Fruit fly (Drosophila melanogaster) whole organism, prepupa: ENCODE measurements around the gene NimB1.

Experiments used
- CG3919 ChIP-seq: fragments of 200-800 bp; sonication (Bioruptor generic); optimal IDR thresholded peaks from 3 replicates; lab custom pipeline; 2016; ENCODE audit warnings: missing biosample characterization, missing genetic modification characterization
- CG9139 ChIP-seq: fragments of 200-800 bp; sonication (Bioruptor generic); optimal IDR thresholded peaks from 3 replicates; lab custom pipeline; 2017; ENCODE audit warnings: missing biosample characterization, mild to moderate bottlenecking, missing genetic modification characterization
- Eip75B ChIP-seq: fragments of 200-800 bp; sonication (Bioruptor generic); optimal IDR thresholded peaks from 3 replicates; lab custom pipeline; 2016; ENCODE audit warnings: missing biosample characterization, missing genetic modification characterization
- Sox102F ChIP-seq: fragments of 200-800 bp; sonication (Bioruptor generic); optimal IDR thresholded peaks from 2 replicates; lab custom pipeline; 2016; ENCODE audit warnings: missing biosample characterization, mild to moderate bottlenecking, missing genetic modification characterization
- Sox14 ChIP-seq: fragments of 200-800 bp; sonication (Bioruptor generic); optimal IDR thresholded peaks from 3 replicates; lab custom pipeline; 2016; ENCODE audit warnings: missing biosample characterization, missing genetic modification characterization
- achi ChIP-seq: fragments of 200-800 bp; sonication (Bioruptor generic); optimal IDR thresholded peaks from 3 replicates; lab custom pipeline; 2016; ENCODE audit warnings: missing biosample characterization, missing genetic modification characterization
- dac ChIP-seq: fragments of 200-800 bp; sonication (Bioruptor generic); optimal IDR thresholded peaks from 2 replicates; lab custom pipeline; 2017; ENCODE audit warnings: missing biosample characterization, mild to moderate bottlenecking, missing genetic modification characterization
- eg ChIP-seq: fragments of 200-800 bp; sonication (Bioruptor generic); IDR thresholded peaks from 3 replicates; pipeline ENCODE4 v1.3.6; 2022; ENCODE audit warnings: missing biosample characterization, missing genetic modification characterization
- ss ChIP-seq, 2 experiments: fragments of 200-800 bp; sonication (Bioruptor generic); optimal IDR thresholded peaks; 2 replicates in 1 of 2; 3 replicates in 1 of 2; lab custom pipeline; 2017 to 2018; ENCODE audit warnings: mild to moderate bottlenecking in 2 of 2, missing biosample characterization in 2 of 2, missing genetic modification characterization in 2 of 2, moderate library complexity in 1 of 2

DNA sequence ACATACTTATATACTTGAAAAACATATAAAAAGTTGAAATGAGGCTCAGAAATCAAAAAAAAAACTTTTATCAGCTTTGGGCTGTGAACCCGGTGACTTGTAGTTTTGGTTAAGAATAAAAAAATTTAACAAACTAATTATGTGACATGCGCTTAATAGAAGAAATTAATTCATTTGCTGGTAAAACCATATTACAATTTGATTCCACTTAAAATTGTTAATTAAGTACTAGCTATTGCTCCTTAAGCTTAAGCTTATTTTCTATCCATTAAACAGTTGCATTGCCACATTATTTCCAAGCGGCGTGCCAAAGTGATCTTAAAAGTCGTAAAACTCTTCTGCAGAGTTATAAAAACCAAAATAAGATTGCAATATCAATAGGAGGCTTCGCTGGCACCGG lies 39.3 kb upstream of the NimB1 start:
- no peak for TF ChIP-seq dac (GFP tag; lab: Kevin White, UChicago)
- no peak for TF ChIP-seq Sox14
- no peak for TF ChIP-seq CG9139 (GFP tag; lab: Kevin White, UChicago)
- TF ChIP-seq ss (GFP tag; optimal IDR thresholded peaks at IDR 0.05; lab: Kevin White, UChicago) = no peak
- TF ChIP-seq CG3919 (GFP tag; lab: Kevin White, UChicago) = no peak
- no peak for TF ChIP-seq eg (GFP tag; lab: Robert Waterston, UW)
- no peak for TF ChIP-seq achi
- no peak for TF ChIP-seq Sox102F
- TF ChIP-seq Eip75B (GFP tag; lab: Kevin White, UChicago) = no peak
